Worm (Caenorhabditis elegans): ENCODE data around the gene C55A6.4.
"Not testable (repeated sequence)": the region's sequence is repeated elsewhere in the genome, so short reads cannot be mapped to it uniquely, and the experiment has no call there.

ce11 chrV:11504853-11505397 lies 12.8 kb downstream of the C55A6.4 start, which contains the start of the genes C55A6.1 and C55A6.10:
- TF ChIP-seq lin-39 (tag; optimal IDR thresholded peaks at IDR 0.05) (peak; percentile 22), snpc-4 (tag; optimal IDR thresholded peaks at IDR 0.05) (peak; percentile 20)
- TF ChIP-seq mdl-1, ztf-11 (tag; optimal IDR thresholded peaks at IDR 0.05): not testable (repeated sequence)
